Worm (Caenorhabditis elegans): ENCODE measurements around the gene C02E7.6.

C02E7.6 gene

ce11 chrV:4918664-4919257 is at the start of gene C02E7.6:
TSS of gene C02E7.6 (plus strand) at chrV:4919207.
- TF ChIP-seq hlh-1 (tag; optimal IDR thresholded peaks at IDR 0.05): no peak
- no peak for TF ChIP-seq snpc-4 (tag; optimal IDR thresholded peaks at IDR 0.05)
- TF ChIP-seq nhr-237 (tag; optimal IDR thresholded peaks at IDR 0.05): peak; percentile 14
- TF ChIP-seq zip-8 (tag; optimal IDR thresholded peaks at IDR 0.05): no peak
- no peak for TF ChIP-seq M03D4.4 (tag; optimal IDR thresholded peaks at IDR 0.05)
- TF ChIP-seq elt-1 (tag; optimal IDR thresholded peaks at IDR 0.05; ENCODE audit: borderline replicate concordance, insufficient read depth): peak; percentile 90
- TF ChIP-seq lsy-2 (tag; optimal IDR thresholded peaks at IDR 0.05): no peak
- peak; percentile 67 for TF ChIP-seq blmp-1 (tag; optimal IDR thresholded peaks at IDR 0.05)
- TF ChIP-seq unc-62 (GFP tag; optimal IDR thresholded peaks at IDR 0.05): peak; percentile 16

- TF ChIP-seq lsy-2 (tag; optimal IDR thresholded peaks at IDR 0.05): no peak
- no peak for TF ChIP-seq sem-2 (GFP tag; optimal IDR thresholded peaks at IDR 0.05)
Observed at ce11 chrV:4870627-4871026, 48.4 kb upstream of the C02E7.6 start.

ce11 chrV:4871992-4872391 is 47.0 kb upstream of the C02E7.6 start, which contains the start of gene srd-33:
TSS of gene srd-33 (plus strand) at chrV:4872292.
- TF ChIP-seq snpc-4 (tag; optimal IDR thresholded peaks at IDR 0.05) (no peak), mep-1 (tag; optimal IDR thresholded peaks at IDR 0.05) (no peak)

ce11 chrV:4877587-4877986 is 41.4 kb upstream of the C02E7.6 start, which contains the start of gene T19H12.6:
TSS of gene T19H12.6 (minus strand) at chrV:4877687.
- TF ChIP-seq lin-32 (GFP tag; optimal IDR thresholded peaks at IDR 0.05): no peak
- no peak for TF ChIP-seq elt-3 (tag; optimal IDR thresholded peaks at IDR 0.05)
- no peak for TF ChIP-seq pha-4 (tag; optimal IDR thresholded peaks at IDR 0.05)
- no peak for TF ChIP-seq unc-62 (GFP tag; optimal IDR thresholded peaks at IDR 0.05)
- TF ChIP-seq lsy-2 (tag; optimal IDR thresholded peaks at IDR 0.05): no peak
- no peak for TF ChIP-seq ces-1 (GFP tag; optimal IDR thresholded peaks at IDR 0.05)
- no peak for TF ChIP-seq ceh-83 (GFP tag; optimal IDR thresholded peaks at IDR 0.05)
- TF ChIP-seq nhr-2 (tag; optimal IDR thresholded peaks at IDR 0.05): no peak
- TF ChIP-seq unc-39 (tag; optimal IDR thresholded peaks at IDR 0.05): no peak
- no peak for TF ChIP-seq nhr-76 (tag; optimal IDR thresholded peaks at IDR 0.05)
- no peak for TF ChIP-seq tbx-8 (GFP tag; optimal IDR thresholded peaks at IDR 0.05)
- no peak for TF ChIP-seq mls-2 (tag; optimal IDR thresholded peaks at IDR 0.05)
- TF ChIP-seq M03D4.4 (tag; optimal IDR thresholded peaks at IDR 0.05): no peak
- no peak for TF ChIP-seq mep-1 (tag; optimal IDR thresholded peaks at IDR 0.05)
- no peak for TF ChIP-seq flh-1 (GFP tag; optimal IDR thresholded peaks at IDR 0.05)
- TF ChIP-seq mab-5 (tag; optimal IDR thresholded peaks at IDR 0.05): no peak
- no peak for TF ChIP-seq ceh-43 (GFP tag; optimal IDR thresholded peaks at IDR 0.05)
- TF ChIP-seq nhr-12 (tag; optimal IDR thresholded peaks at IDR 0.05): no peak
- TF ChIP-seq elt-1 (tag; optimal IDR thresholded peaks at IDR 0.05; ENCODE audit: borderline replicate concordance, insufficient read depth): no peak

ce11 chrV:4879251-4879650 is 39.8 kb upstream of the C02E7.6 start, which contains the start of gene T19H12.15:
TSS of gene T19H12.15 (minus strand) at chrV:4879351.
- no peak for TF ChIP-seq unc-62 (GFP tag; optimal IDR thresholded peaks at IDR 0.05)

ce11 chrV:4881377-4881776 is 37.6 kb upstream of the C02E7.6 start, which contains the start of gene str-32:
TSS of gene str-32 (minus strand) at chrV:4881477.
- no peak for TF ChIP-seq hlh-1 (tag; optimal IDR thresholded peaks at IDR 0.05)
- no peak for TF ChIP-seq ceh-83 (GFP tag; optimal IDR thresholded peaks at IDR 0.05)
- no peak for TF ChIP-seq elt-1 (tag; optimal IDR thresholded peaks at IDR 0.05; ENCODE audit: borderline replicate concordance, insufficient read depth)
- no peak for TF ChIP-seq mep-1 (tag; optimal IDR thresholded peaks at IDR 0.05)
- no peak for TF ChIP-seq ces-1 (GFP tag; optimal IDR thresholded peaks at IDR 0.05)
- TF ChIP-seq sem-2 (GFP tag; optimal IDR thresholded peaks at IDR 0.05): no peak
- TF ChIP-seq cnd-1 (tag; optimal IDR thresholded peaks at IDR 0.05): no peak
- TF ChIP-seq blmp-1 (tag; optimal IDR thresholded peaks at IDR 0.05): no peak
- no peak for TF ChIP-seq nhr-237 (tag; optimal IDR thresholded peaks at IDR 0.05)
- TF ChIP-seq mab-5 (tag; optimal IDR thresholded peaks at IDR 0.05): no peak
- no peak for TF ChIP-seq zip-8 (tag; optimal IDR thresholded peaks at IDR 0.05)
- TF ChIP-seq lin-32 (GFP tag; optimal IDR thresholded peaks at IDR 0.05): no peak
- TF ChIP-seq M03D4.4 (tag; optimal IDR thresholded peaks at IDR 0.05): no peak
- no peak for TF ChIP-seq nhr-28 (tag; optimal IDR thresholded peaks at IDR 0.05)
- TF ChIP-seq snpc-4 (tag; optimal IDR thresholded peaks at IDR 0.05): no peak
- TF ChIP-seq unc-39 (tag; optimal IDR thresholded peaks at IDR 0.05): no peak
- TF ChIP-seq ceh-43 (GFP tag; optimal IDR thresholded peaks at IDR 0.05): no peak
- TF ChIP-seq lin-13 (tag; optimal IDR thresholded peaks at IDR 0.05): no peak
- TF ChIP-seq unc-120 (tag; optimal IDR thresholded peaks at IDR 0.05; ENCODE audit: poor library complexity, severe bottlenecking): no peak
- no peak for TF ChIP-seq mls-2 (tag; optimal IDR thresholded peaks at IDR 0.05)
